Fruit fly (Drosophila melanogaster) Kc167 (cell line): Measurements from ENCODE around the gene CG32573.

Source experiments
- Myc ChIP-seq: fragments of >200 bp; optimal IDR thresholded peaks from 2 replicates; lab custom pipeline; 2017; ENCODE audit warnings: missing external identifiers
- h ChIP-seq: fragments of >200 bp; optimal IDR thresholded peaks from 3 replicates; lab custom pipeline; 2018; ENCODE audit warnings: missing external identifiers
- insv ChIP-seq: fragments of >200 bp; optimal IDR thresholded peaks from 3 replicates; lab custom pipeline; 2018; ENCODE audit warnings: missing external identifiers
- psq ChIP-seq: fragments of >200 bp; optimal IDR thresholded peaks from 2 replicates; lab custom pipeline; 2017; ENCODE audit warnings: missing external identifiers
- ttk ChIP-seq: sonication (Bioruptor generic); optimal IDR thresholded peaks from 2 replicates; lab custom pipeline; 2017; ENCODE audit warnings: missing external identifiers

DNA sequence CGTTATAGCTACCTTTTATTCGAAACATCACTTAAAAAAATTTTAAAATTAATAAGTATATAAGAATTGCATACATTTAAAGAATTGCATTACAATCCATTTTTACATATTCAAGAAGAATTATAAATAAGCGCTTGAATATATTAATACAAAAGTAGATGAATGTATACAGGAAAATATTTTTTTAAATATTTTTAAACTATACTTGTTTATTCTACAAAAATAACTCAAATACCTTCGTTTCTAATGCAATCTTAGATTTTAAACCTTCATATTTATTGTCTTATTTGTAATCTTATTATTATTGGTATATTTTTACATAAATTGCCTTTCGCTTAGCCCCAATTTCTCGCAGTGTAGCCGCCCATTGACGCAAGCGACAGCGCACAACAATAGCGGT lies 26.0 kb downstream of the CG32573 start:
- TF ChIP-seq psq (lab: Kevin White, UChicago) (no peak), h (lab: Kevin White, UChicago) (no peak), insv (lab: Kevin White, UChicago) (no peak), ttk (lab: Kevin White, UChicago) (no peak), Myc (lab: Kevin White, UChicago) (no peak)
